Fruit fly (Drosophila melanogaster): ENCODE results near the gene MED7.
A peak's percentile ranks its signal among the peaks of the same experiment; 100 is the strongest.

Gene MED7

DNA sequence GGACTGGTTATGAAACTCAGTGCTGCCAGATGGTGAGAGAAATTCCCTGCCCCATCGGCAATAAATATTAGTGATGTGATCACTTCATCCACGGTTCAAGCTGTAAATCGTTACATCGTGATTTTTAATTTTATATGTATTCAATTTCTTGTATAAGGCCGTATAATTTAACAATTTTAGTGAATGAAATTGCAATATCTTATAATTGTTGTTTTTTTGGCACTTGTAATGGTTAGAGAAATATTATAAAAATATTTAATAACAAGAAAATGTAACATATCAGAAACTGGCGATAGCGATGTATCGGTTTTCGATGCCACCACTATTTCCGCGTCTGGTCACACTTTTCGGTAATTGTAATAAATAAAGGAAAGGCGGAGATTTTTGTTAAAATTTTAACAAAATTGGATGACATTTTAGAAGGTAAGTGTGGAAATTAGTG, 23.2 kb upstream of the MED7 start, which contains the start of the genes mRpL37 and Rbp1 (continued):
- TF ChIP-seq Nf-YB (GFP tag; optimal IDR thresholded peaks at IDR 0.05) (no peak), CG6272 (GFP tag; IDR thresholded peaks at IDR 0.05) (peak; percentile 87), nerfin-1 (tag; optimal IDR thresholded peaks at IDR 0.05) (no peak), Ravus (GFP tag; IDR thresholded peaks at IDR 0.05) (no peak; the same call in 1 of the 2 replicates), fru (optimal IDR thresholded peaks at IDR 0.05) (no peak), vvl (GFP tag; IDR thresholded peaks at IDR 0.05) (no peak; the same call in 1 of the 2 replicates), HHEX (GFP tag; optimal IDR thresholded peaks at IDR 0.05) (peak; percentile 51), CG18262 (tag; optimal IDR thresholded peaks at IDR 0.05) (peak; percentile 81), gcm (GFP tag; optimal IDR thresholded peaks at IDR 0.05) (no peak), trem (tag; optimal IDR thresholded peaks at IDR 0.05) (peak; percentile 88), CG3847 (GFP tag; IDR thresholded peaks at IDR 0.05) (peak; percentile 85), CG11247 (GFP tag; IDR thresholded peaks at IDR 0.05) (peak; percentile 44), CG12219 (GFP tag; optimal IDR thresholded peaks at IDR 0.05) (no peak), kay (GFP tag; optimal IDR thresholded peaks at IDR 0.05) (peak; percentile 40), CG3838 (GFP tag; optimal IDR thresholded peaks at IDR 0.05) (peak; percentile 1), PHDP (tag; optimal IDR thresholded peaks at IDR 0.05) (peak; percentile 64), CG10366 (GFP tag; IDR thresholded peaks at IDR 0.05) (peak; percentile 54), CG1832 (GFP tag; optimal IDR thresholded peaks at IDR 0.05) (no peak), dmrt11E (tag; optimal IDR thresholded peaks at IDR 0.05) (peak; percentile 83), unpg (GFP tag; optimal IDR thresholded peaks at IDR 0.05) (peak; percentile 69), CG7963 (GFP tag; IDR thresholded peaks at IDR 0.05; ENCODE audit: partially characterized antibody) (no peak), Nf-YC (tag; optimal IDR thresholded peaks at IDR 0.05) (peak; percentile 76), CG2712 (tag; optimal IDR thresholded peaks at IDR 0.05) (peak; percentile 89), cas (GFP tag; IDR thresholded peaks at IDR 0.05) (no peak), Usf (GFP tag; optimal IDR thresholded peaks at IDR 0.05) (peak; percentile 51), al (GFP tag; IDR thresholded peaks at IDR 0.05) (peak; percentile 85), CoRest (tag; optimal IDR thresholded peaks at IDR 0.05) (peak; percentile 90), z (GFP tag; IDR thresholded peaks at IDR 0.05) (no peak), CG15479 (GFP tag; optimal IDR thresholded peaks at IDR 0.05) (no peak), CG9817 (tag; optimal IDR thresholded peaks at IDR 0.05) (peak; percentile 87), CG12104 (GFP tag; optimal IDR thresholded peaks at IDR 0.05) (peak; percentile 50), tin (GFP tag; optimal IDR thresholded peaks at IDR 0.05) (peak; percentile 78), gsb-n (tag; optimal IDR thresholded peaks at IDR 0.05) (no peak), chn (GFP tag; optimal IDR thresholded peaks at IDR 0.05) (peak; percentile 59), CG7786 (GFP tag; optimal IDR thresholded peaks at IDR 0.05) (peak; percentile 33), CG5245 (GFP tag; optimal IDR thresholded peaks at IDR 0.05) (peak; percentile 61), ab (GFP tag; optimal IDR thresholded peaks at IDR 0.05) (no peak), CG14710 (tag; optimal IDR thresholded peaks at IDR 0.05) (peak; percentile 93), CG4707 (GFP tag; optimal IDR thresholded peaks at IDR 0.05) (no peak), CG1647 (GFP tag; optimal IDR thresholded peaks at IDR 0.05) (peak; percentile 33), H2.0 (GFP tag; IDR thresholded peaks at IDR 0.05) (no peak), CkIIα-i1 (GFP tag; IDR thresholded peaks at IDR 0.05) (no peak), Deaf1 (tag; optimal IDR thresholded peaks at IDR 0.05) (no peak), repo (GFP tag; optimal IDR thresholded peaks at IDR 0.05) (no peak), CG16779 (GFP tag; IDR thresholded peaks at IDR 0.05) (no peak), MTF-1 (GFP tag; optimal IDR thresholded peaks at IDR 0.05; ENCODE audit: borderline replicate concordance) (no peak), ara (GFP tag; IDR thresholded peaks at IDR 0.05) (no peak), CG11560 (tag; IDR thresholded peaks at IDR 0.05) (no peak), pita (GFP tag; optimal IDR thresholded peaks at IDR 0.05) (no peak), pho (GFP tag; optimal IDR thresholded peaks at IDR 0.05) (peak; percentile 40), CG2129 (GFP tag; IDR thresholded peaks at IDR 0.05; ENCODE audit: partially characterized antibody) (peak; percentile 98), so (GFP tag; IDR thresholded peaks at IDR 0.05) (no peak)

Measured in whole organism, embryonic.